Fruit fly (Drosophila melanogaster) whole organism, prepupa: ENCODE results near the gene GstD10.

Experiments
- Blimp-1 ChIP-seq: fragments of 200-800 bp; sonication (Bioruptor generic); optimal IDR thresholded peaks from 3 replicates; lab custom pipeline; 2017; ENCODE audit warnings: missing biosample characterization, missing genetic modification characterization, mild to moderate bottlenecking, moderate library complexity, missing genetic modification reagents
- CG10669 ChIP-seq: fragments of 200-800 bp; sonication (Bioruptor generic); optimal IDR thresholded peaks from 3 replicates; lab custom pipeline; 2018; ENCODE audit warnings: missing biosample characterization, mild to moderate bottlenecking, missing genetic modification characterization, moderate library complexity
- CG11294 ChIP-seq: fragments of 200-800 bp; sonication (Bioruptor generic); IDR thresholded peaks from 2 replicates; pipeline ENCODE4 v1.3.6; 2022; ENCODE audit warnings: missing biosample characterization, missing genetic modification characterization
- CG11762 ChIP-seq: fragments of 200-800 bp; sonication (Bioruptor generic); optimal IDR thresholded peaks from 3 replicates; lab custom pipeline; 2016; ENCODE audit warnings: missing biosample characterization, missing genetic modification characterization; ENCODE audit not compliant: insufficient read depth
- CG11902 ChIP-seq: fragments of 200-800 bp; sonication (Bioruptor generic); optimal IDR thresholded peaks from 3 replicates; lab custom pipeline; 2016; ENCODE audit warnings: missing biosample characterization, missing genetic modification characterization
- CG16779 ChIP-seq: fragments of 200-800 bp; sonication (Bioruptor generic); optimal IDR thresholded peaks from 3 replicates; lab custom pipeline; 2017; ENCODE audit warnings: missing biosample characterization, mild to moderate bottlenecking, missing genetic modification characterization
- CG3032 ChIP-seq: fragments of 200-800 bp; optimal IDR thresholded peaks from 2 replicates; lab custom pipeline; 2019; ENCODE audit warnings: missing biosample characterization, mild to moderate bottlenecking, missing genetic modification characterization, moderate library complexity
- CG32006 ChIP-seq: fragments of 200-800 bp; sonication (Bioruptor generic); optimal IDR thresholded peaks from 3 replicates; lab custom pipeline; 2017; ENCODE audit warnings: missing biosample characterization, mild to moderate bottlenecking, missing genetic modification characterization
- CG4318 ChIP-seq: fragments of 200-800 bp; sonication (Bioruptor generic); optimal IDR thresholded peaks from 3 replicates; lab custom pipeline; 2017; ENCODE audit warnings: missing biosample characterization, mild to moderate bottlenecking, missing genetic modification characterization
- CG6163 ChIP-seq: fragments of 200-800 bp; sonication (Bioruptor generic); IDR thresholded peaks from 3 replicates; pipeline ENCODE4 v1.3.6; 2022; ENCODE audit warnings: missing biosample characterization, missing genetic modification characterization
- CG6276 ChIP-seq: fragments of 200-800 bp; sonication (Bioruptor generic); optimal IDR thresholded peaks from 2 replicates; lab custom pipeline; 2017; ENCODE audit warnings: missing biosample characterization, mild to moderate bottlenecking, missing genetic modification characterization
- CG6792 ChIP-seq: fragments of 200-800 bp; sonication (Bioruptor generic); optimal IDR thresholded peaks from 3 replicates; lab custom pipeline; 2016; ENCODE audit warnings: missing biosample characterization, missing genetic modification characterization
- CG6808 ChIP-seq: fragments of 200-800 bp; sonication (Bioruptor generic); optimal IDR thresholded peaks from 3 replicates; lab custom pipeline; 2017; ENCODE audit warnings: missing biosample characterization, missing genetic modification characterization, mild to moderate bottlenecking, moderate library complexity, missing genetic modification reagents
- CG6854 ChIP-seq: fragments of 200-800 bp; sonication (Bioruptor generic); optimal IDR thresholded peaks from 2 replicates; lab custom pipeline; 2017; ENCODE audit warnings: missing biosample characterization, mild to moderate bottlenecking, missing genetic modification characterization
- CG7368 ChIP-seq: fragments of 200-800 bp; sonication (Bioruptor generic); optimal IDR thresholded peaks from 3 replicates; lab custom pipeline; 2016; ENCODE audit warnings: missing biosample characterization, missing genetic modification characterization
- CG8319 ChIP-seq: fragments of 200-800 bp; sonication (Bioruptor generic); optimal IDR thresholded peaks from 3 replicates; lab custom pipeline; 2016; ENCODE audit warnings: missing biosample characterization, missing genetic modification characterization
- CG8632 ChIP-seq: fragments of 200-800 bp; sonication (Bioruptor generic); optimal IDR thresholded peaks from 3 replicates; lab custom pipeline; 2016; ENCODE audit warnings: missing biosample characterization, missing genetic modification characterization
- CG9139 ChIP-seq: fragments of 200-800 bp; sonication (Bioruptor generic); optimal IDR thresholded peaks from 3 replicates; lab custom pipeline; 2017; ENCODE audit warnings: missing biosample characterization, mild to moderate bottlenecking, missing genetic modification characterization
- Eip75B ChIP-seq: fragments of 200-800 bp; sonication (Bioruptor generic); optimal IDR thresholded peaks from 3 replicates; lab custom pipeline; 2016; ENCODE audit warnings: missing biosample characterization, missing genetic modification characterization
- Eip93F ChIP-seq: fragments of 200-800 bp; sonication (Bioruptor generic); optimal IDR thresholded peaks from 2 replicates; lab custom pipeline; 2016; ENCODE audit warnings: missing biosample characterization, mild to moderate bottlenecking, missing genetic modification characterization
- Ets21C ChIP-seq: fragments of 200-800 bp; sonication (Bioruptor generic); optimal IDR thresholded peaks from 3 replicates; lab custom pipeline; 2016; ENCODE audit warnings: missing biosample characterization, missing genetic modification characterization
- Hr4 ChIP-seq: fragments of 200-800 bp; sonication (Bioruptor generic); optimal IDR thresholded peaks from 3 replicates; lab custom pipeline; 2016; ENCODE audit warnings: missing biosample characterization, missing genetic modification characterization
- Smox ChIP-seq: fragments of 200-800 bp; sonication (Bioruptor generic); optimal IDR thresholded peaks from 3 replicates; lab custom pipeline; 2016; ENCODE audit warnings: missing biosample characterization, missing genetic modification characterization
- Sox14 ChIP-seq: fragments of 200-800 bp; sonication (Bioruptor generic); optimal IDR thresholded peaks from 3 replicates; lab custom pipeline; 2016; ENCODE audit warnings: missing biosample characterization, missing genetic modification characterization
- Sox15 ChIP-seq: fragments of 200-800 bp; sonication (Bioruptor generic); optimal IDR thresholded peaks from 3 replicates; lab custom pipeline; 2016; ENCODE audit warnings: missing biosample characterization, missing genetic modification characterization
- acj6 ChIP-seq: fragments of 200-800 bp; sonication (Bioruptor generic); optimal IDR thresholded peaks from 3 replicates; lab custom pipeline; 2016; ENCODE audit warnings: missing biosample characterization, missing genetic modification characterization
- cyc ChIP-seq: fragments of 200-800 bp; sonication (Bioruptor generic); optimal IDR thresholded peaks from 3 replicates; lab custom pipeline; 2016; ENCODE audit warnings: missing biosample characterization, missing genetic modification characterization
- dsx ChIP-seq: fragments of 200-800 bp; optimal IDR thresholded peaks from 3 replicates; lab custom pipeline; 2019; ENCODE audit warnings: missing biosample characterization, mild to moderate bottlenecking, missing genetic modification characterization, moderate library complexity; ENCODE audit not compliant: poor library complexity, severe bottlenecking
- fd85E ChIP-seq: fragments of 200-800 bp; sonication (Bioruptor generic); optimal IDR thresholded peaks from 3 replicates; lab custom pipeline; 2016; ENCODE audit warnings: missing biosample characterization, missing genetic modification characterization
- fkh ChIP-seq: fragments of 200-800 bp; sonication (Bioruptor generic); optimal IDR thresholded peaks from 3 replicates; lab custom pipeline; 2017; ENCODE audit warnings: missing biosample characterization, mild to moderate bottlenecking, missing genetic modification characterization, moderate library complexity
- net ChIP-seq: fragments of 200-800 bp; sonication (Bioruptor generic); optimal IDR thresholded peaks from 3 replicates; lab custom pipeline; 2016; ENCODE audit warnings: missing biosample characterization, missing genetic modification characterization
- pdm3 ChIP-seq: fragments of 200-800 bp; sonication (Bioruptor generic); optimal IDR thresholded peaks from 3 replicates; lab custom pipeline; 2016; ENCODE audit warnings: missing biosample characterization, missing genetic modification characterization
- ss ChIP-seq, 2 experiments: fragments of 200-800 bp; sonication (Bioruptor generic); optimal IDR thresholded peaks; 2 replicates in 1 of 2; 3 replicates in 1 of 2; lab custom pipeline; 2017 to 2018; ENCODE audit warnings: mild to moderate bottlenecking in 2 of 2, missing biosample characterization in 2 of 2, missing genetic modification characterization in 2 of 2, moderate library complexity in 1 of 2
- svp ChIP-seq: fragments of 200-800 bp; sonication (Bioruptor generic); peaks from one replicate; lab custom pipeline; 2016; ENCODE audit warnings: missing biosample characterization, missing genetic modification characterization
- topi ChIP-seq: fragments of 200-800 bp; sonication (Bioruptor generic); optimal IDR thresholded peaks from 3 replicates; lab custom pipeline; 2016; ENCODE audit warnings: missing biosample characterization, missing genetic modification characterization
- vri ChIP-seq: fragments of 200-800 bp; sonication (Bioruptor generic); optimal IDR thresholded peaks from 3 replicates; lab custom pipeline; 2016; ENCODE audit warnings: missing biosample characterization, mild to moderate bottlenecking, missing genetic modification characterization

GstD10 gene

dm6 chr3R:12402935-12403334 lies 37.4 kb upstream of the GstD10 start (continued):
- TF ChIP-seq acj6 (GFP tag; lab: Kevin White, UChicago) (peak; percentile 93), CG4318 (GFP tag; lab: Kevin White, UChicago) (peak; percentile 88), CG32006 (GFP tag; lab: Kevin White, UChicago) (peak; percentile 92), CG9139 (peak; percentile 96), ss (GFP tag; optimal IDR thresholded peaks at IDR 0.05; lab: Kevin White, UChicago) (peak; percentile 97 to 98), CG6163 (GFP tag; lab: Robert Waterston, UW) (peak; percentile 100), Eip93F (peak; percentile 96), CG6792 (GFP tag; lab: Kevin White, UChicago) (peak; percentile 96), CG11762 (peak; percentile 99), CG10669 (peak; percentile 96), cyc (GFP tag; lab: Kevin White, UChicago) (peak; percentile 99), CG8632 (GFP tag; lab: Kevin White, UChicago) (peak; percentile 97), pdm3 (GFP tag; lab: Kevin White, UChicago) (peak; percentile 93)

DNA sequence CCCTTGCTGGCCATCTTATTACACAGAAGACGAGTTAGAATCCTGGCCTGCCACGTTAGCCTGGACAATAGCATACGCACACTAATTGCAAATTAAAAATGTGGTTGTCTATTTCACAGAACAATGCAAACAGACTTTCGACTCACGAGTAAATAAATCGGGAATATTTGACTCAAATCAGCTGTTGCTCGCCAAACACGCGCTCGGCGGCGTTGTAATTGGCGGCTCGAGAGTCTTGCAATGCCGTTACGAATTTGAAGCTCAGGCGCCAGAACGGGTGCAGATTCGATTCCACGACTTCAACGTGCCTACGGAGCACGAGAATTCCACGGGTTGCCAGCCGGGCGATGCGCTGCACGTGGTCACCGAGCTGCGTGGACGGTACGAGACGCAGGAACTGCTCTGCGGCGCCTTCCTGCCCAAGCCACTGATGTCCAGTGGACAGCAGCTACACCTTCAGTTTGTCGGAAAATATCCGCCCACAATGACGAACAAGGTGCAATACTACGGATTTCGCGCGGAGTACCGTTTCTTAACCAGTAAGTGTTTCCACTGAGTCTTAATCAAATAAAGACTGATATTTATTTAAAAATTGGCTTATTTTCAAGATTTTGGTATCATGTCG lies 36.2 kb upstream of the GstD10 start, which contains the start of gene DNAlig3:
Gene DNAlig3 (minus strand): TSS at position 168 of the 625 bp plus-strand sequence.
- no peak for TF ChIP-seq Sox15 (GFP tag; lab: Kevin White, UChicago)
- peak; percentile 51 for TF ChIP-seq CG6854 (GFP tag; lab: Kevin White, UChicago)
- TF ChIP-seq fkh (GFP tag; lab: Kevin White, UChicago), result peak; percentile 98

dm6 chr3R:12398620-12399247 lies 33.2 kb upstream of the GstD10 start, which contains the start of gene Cyp9f3:
Gene Cyp9f3 (minus strand): TSS chr3R:12398929.
- TF ChIP-seq vri, result peak; percentile 44
- no peak for TF ChIP-seq fd85E (GFP tag; lab: Kevin White, UChicago)
- peak; percentile 43 for TF ChIP-seq svp (GFP tag; lab: Kevin White, UChicago)
- no peak for TF ChIP-seq Eip75B

DNA sequence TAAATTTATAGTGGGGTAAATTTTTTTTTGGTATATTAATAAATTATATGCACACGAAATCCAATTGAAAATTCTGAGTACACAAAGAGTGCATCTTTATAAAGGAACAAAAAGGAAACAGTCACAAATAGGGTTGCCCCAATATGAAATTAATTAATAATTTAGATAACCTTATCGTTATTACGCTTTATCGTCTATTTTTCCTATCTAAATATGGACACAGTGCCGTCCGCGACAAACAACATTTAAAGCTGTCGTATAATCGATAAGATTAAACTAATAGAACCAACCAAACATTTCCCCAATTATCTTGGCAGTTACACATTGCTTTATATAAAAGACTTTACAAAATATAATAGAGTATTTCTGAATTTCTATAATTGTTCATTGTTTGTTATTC lies 32.5 kb upstream of the GstD10 start:
- TF ChIP-seq fkh (GFP tag; lab: Kevin White, UChicago) (no peak), CG6276 (GFP tag; lab: Kevin White, UChicago) (no peak), CG11902 (no peak), net (GFP tag; lab: Kevin White, UChicago) (no peak), svp (GFP tag; lab: Kevin White, UChicago) (peak; percentile 71), CG6808 (GFP tag; lab: Kevin White, UChicago) (no peak), acj6 (GFP tag; lab: Kevin White, UChicago) (no peak), fd85E (GFP tag; lab: Kevin White, UChicago) (no peak), CG7368 (GFP tag; lab: Kevin White, UChicago) (no peak), vri (peak; percentile 39), CG16779 (no peak), Sox14 (no peak)

dm6 chr3R:12395880-12396279 lies 30.3 kb upstream of the GstD10 start, which contains the start of the genes CG10096 and CG10097:
Gene CG10096 (minus strand): TSS chr3R:12395980.
Gene CG10097 (minus strand): TSS chr3R:12395980.
- no peak for TF ChIP-seq CG6854 (GFP tag; lab: Kevin White, UChicago)
- no peak for TF ChIP-seq vri
- TF ChIP-seq Ets21C, result no peak
- TF ChIP-seq topi (GFP tag; lab: Kevin White, UChicago), result no peak
- no peak for TF ChIP-seq Blimp-1 (GFP tag; lab: Kevin White, UChicago)
- no peak for TF ChIP-seq CG4318 (GFP tag; lab: Kevin White, UChicago)
- TF ChIP-seq pdm3 (GFP tag; lab: Kevin White, UChicago), result no peak
- no peak for TF ChIP-seq Smox
- no peak for TF ChIP-seq CG3032 (tag; lab: Kevin White, UChicago)
- no peak for TF ChIP-seq CG8319 (GFP tag; lab: Kevin White, UChicago)
- TF ChIP-seq Eip93F, result no peak
- TF ChIP-seq svp (GFP tag; lab: Kevin White, UChicago), result no peak
- no peak for TF ChIP-seq dsx (GFP tag; lab: Kevin White, UChicago)
- TF ChIP-seq CG11294 (GFP tag; lab: Robert Waterston, UW), result no peak
- no peak for TF ChIP-seq Sox14
- TF ChIP-seq Hr4 (GFP tag; lab: Kevin White, UChicago), result no peak
- TF ChIP-seq, all 60 proteins: peak for 0
